Worm (Caenorhabditis elegans): Measurements from ENCODE around the gene Y38H6C.20.
"Not testable (repeated sequence)": the region's sequence is repeated elsewhere in the genome, so short reads cannot be mapped to it uniquely, and the experiment has no call there.

DNA sequence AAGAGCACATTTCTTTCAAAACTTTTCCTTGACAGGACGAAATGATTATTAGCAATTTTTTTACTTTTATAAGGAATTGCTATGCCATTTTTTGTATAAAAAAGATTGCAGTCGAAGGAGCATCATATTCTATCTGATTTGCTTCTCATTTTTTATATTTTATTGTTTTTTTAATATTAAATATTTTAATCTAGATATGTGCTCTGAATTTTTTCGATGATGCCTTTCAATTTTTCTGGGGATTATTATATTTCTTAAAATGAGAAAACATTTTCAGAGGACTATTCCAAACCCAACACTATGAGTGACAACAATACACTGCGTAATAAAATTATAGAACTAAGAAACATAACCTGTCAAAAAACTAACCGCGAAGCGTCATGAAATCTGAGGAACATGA is 18.0 kb upstream of the Y38H6C.20 start, which contains the start of gene F26F2.4:
- TF ChIP-seq aly-2 (tag; optimal IDR thresholded peaks at IDR 0.05); alr-1 (tag; optimal IDR thresholded peaks at IDR 0.05); ceh-82 (tag; optimal IDR thresholded peaks at IDR 0.05); fos-1 (tag; optimal IDR thresholded peaks at IDR 0.05); nhr-11 (tag; optimal IDR thresholded peaks at IDR 0.05); elt-3 (tag; optimal IDR thresholded peaks at IDR 0.05); ZK546.5 (tag; optimal IDR thresholded peaks at IDR 0.05); nhr-10 (tag; optimal IDR thresholded peaks at IDR 0.05); elt-1 (tag; optimal IDR thresholded peaks at IDR 0.05); unc-39 (tag; optimal IDR thresholded peaks at IDR 0.05); snpc-4 (tag; optimal IDR thresholded peaks at IDR 0.05); unc-62 (GFP tag; optimal IDR thresholded peaks at IDR 0.05): not testable (repeated sequence)
